Fruit fly (Drosophila melanogaster) S2 (cell line): ENCODE data around the gene cDIP.

Experiments used
- CG8478 ChIP-seq: fragments of >200 bp; optimal IDR thresholded peaks from 2 replicates; lab custom pipeline; 2018
- CTCF ChIP-seq, 2 experiments: fragments of >200 bp; optimal IDR thresholded peaks; 2 replicates each; lab custom pipeline; 2018

DNA sequence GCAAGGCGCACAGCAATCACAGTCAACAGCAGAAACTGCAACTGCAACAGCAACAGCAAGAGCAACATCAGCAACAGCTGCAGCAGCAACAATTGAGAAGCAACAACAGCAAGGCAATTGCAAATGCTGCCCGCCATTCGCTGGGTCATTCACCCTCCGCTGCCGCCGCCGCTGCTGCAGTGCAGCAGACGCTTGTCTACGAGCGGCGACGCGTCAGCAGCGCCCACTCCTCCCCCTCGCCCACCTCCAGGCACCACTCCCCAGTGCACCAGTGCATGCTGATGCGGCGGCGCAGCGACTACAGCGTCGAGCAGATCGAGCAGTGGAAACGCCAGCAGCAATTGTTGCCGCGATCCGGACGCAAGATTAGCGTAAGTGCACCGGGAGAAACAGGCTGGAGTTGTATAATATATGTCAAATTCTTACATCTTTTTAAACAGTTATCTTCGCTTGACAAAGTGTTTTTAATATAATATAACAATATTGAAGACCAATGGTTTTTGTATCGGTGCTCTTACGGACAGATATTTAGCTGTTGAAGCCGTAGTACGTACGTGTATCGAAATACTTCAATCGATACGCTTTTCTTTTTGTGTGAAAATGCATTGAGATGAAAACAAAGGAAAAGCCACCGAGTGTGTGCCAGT, 44.9 kb upstream of the cDIP start:
- TF ChIP-seq CG8478 (no peak), CTCF (optimal IDR thresholded peaks at IDR 0.05; lab: Kevin White, UChicago) (no peak)
